Fruit fly (Drosophila melanogaster) whole organism, embryonic: Measurements from ENCODE around the gene GlnRS.
A peak's percentile ranks its signal among the peaks of the same experiment; 100 is the strongest.

Experiments used
- CG12219 ChIP-seq: fragments of 200-800 bp; sonication (Bioruptor generic); optimal IDR thresholded peaks from 3 replicates; lab custom pipeline; 2018; ENCODE audit warnings: missing biosample characterization, mild to moderate bottlenecking, missing genetic modification characterization
- CG12769 ChIP-seq: fragments of 200-800 bp; sonication (Bioruptor generic); optimal IDR thresholded peaks from 2 replicates; lab custom pipeline; 2019; ENCODE audit warnings: missing biosample characterization, mild to moderate bottlenecking, missing genetic modification characterization, moderate library complexity
- CG13287 ChIP-seq: fragments of 200-800 bp; sonication (Bioruptor generic); IDR thresholded peaks from 2 replicates; pipeline ENCODE4 v1.3.6; 2022; ENCODE audit warnings: missing biosample characterization, missing genetic modification characterization; ENCODE audit not compliant: partially characterized antibody
- CG13894 ChIP-seq: fragments of 200-800 bp; sonication (Bioruptor generic); optimal IDR thresholded peaks from 3 replicates; lab custom pipeline; 2018; ENCODE audit warnings: missing biosample characterization, mild to moderate bottlenecking, missing genetic modification characterization, moderate library complexity
- CG15269 ChIP-seq: fragments of 200-800 bp; sonication (Bioruptor generic); optimal IDR thresholded peaks from 2 replicates; lab custom pipeline; 2018; ENCODE audit warnings: missing biosample characterization, mild to moderate bottlenecking, missing genetic modification characterization, moderate library complexity
- CG17912 ChIP-seq: fragments of 200-800 bp; sonication (Bioruptor generic); optimal IDR thresholded peaks from 2 replicates; lab custom pipeline; 2018; ENCODE audit warnings: missing biosample characterization, mild to moderate bottlenecking, missing genetic modification characterization
- CG18599 ChIP-seq: fragments of 200-800 bp; sonication (Bioruptor generic); optimal IDR thresholded peaks from 3 replicates; lab custom pipeline; 2017; ENCODE audit warnings: missing biosample characterization, missing genetic modification characterization, mild to moderate bottlenecking, moderate library complexity, missing genetic modification reagents
- CG2120 ChIP-seq: fragments of 200-800 bp; sonication (Bioruptor generic); optimal IDR thresholded peaks from 3 replicates; lab custom pipeline; 2016; ENCODE audit warnings: missing biosample characterization, missing genetic modification characterization
- CG2678 ChIP-seq: fragments of 200-800 bp; sonication (Bioruptor generic); optimal IDR thresholded peaks from 3 replicates; lab custom pipeline; 2019; ENCODE audit warnings: missing biosample characterization, mild to moderate bottlenecking, missing genetic modification characterization, moderate library complexity
- CG32767 ChIP-seq: fragments of 200-800 bp; sonication (Bioruptor generic); IDR thresholded peaks from 2 replicates; pipeline ENCODE4 v1.3.6; 2022; ENCODE audit warnings: missing biosample characterization, missing genetic modification characterization
- CG34224 ChIP-seq: fragments of 200-800 bp; sonication (Bioruptor generic); IDR thresholded peaks from 3 replicates; pipeline ENCODE4 v1.3.6; 2022; ENCODE audit warnings: missing biosample characterization, missing genetic modification characterization; ENCODE audit not compliant: partially characterized antibody
- CG4328 ChIP-seq: fragments of 200-800 bp; sonication (Bioruptor generic); optimal IDR thresholded peaks from 3 replicates; lab custom pipeline; 2017; ENCODE audit warnings: missing biosample characterization, missing genetic modification reagents, missing genetic modification characterization
- CG4360 ChIP-seq: fragments of 200-800 bp; sonication (Bioruptor generic); IDR thresholded peaks from 2 replicates; pipeline ENCODE4 v1.3.6; 2022; ENCODE audit warnings: missing biosample characterization, missing genetic modification characterization
- CG4617 ChIP-seq: fragments of 200-800 bp; sonication (Bioruptor generic); optimal IDR thresholded peaks from 3 replicates; lab custom pipeline; 2016; ENCODE audit warnings: missing biosample characterization, missing genetic modification characterization, borderline replicate concordance
- CG4730 ChIP-seq: fragments of 200-800 bp; sonication (Bioruptor generic); IDR thresholded peaks from 2 replicates; pipeline ENCODE4 v1.3.6; 2022; ENCODE audit warnings: missing biosample characterization, missing genetic modification characterization
- CG6854 ChIP-seq: fragments of 200-800 bp; sonication (Bioruptor generic); optimal IDR thresholded peaks from 3 replicates; lab custom pipeline; 2017; ENCODE audit warnings: missing biosample characterization, mild to moderate bottlenecking, missing genetic modification characterization
- CG7987 ChIP-seq: fragments of 200-800 bp; sonication (Bioruptor generic); optimal IDR thresholded peaks from 2 replicates; lab custom pipeline; 2018; ENCODE audit warnings: missing biosample characterization, mild to moderate bottlenecking, missing genetic modification characterization, moderate library complexity
- CG9437 ChIP-seq: fragments of 200-800 bp; sonication (Bioruptor generic); optimal IDR thresholded peaks from 2 replicates; lab custom pipeline; 2018; ENCODE audit warnings: missing biosample characterization, mild to moderate bottlenecking, missing genetic modification characterization
- Dip2 ChIP-seq: fragments of 200-800 bp; sonication (Bioruptor generic); IDR thresholded peaks from 2 replicates; pipeline ENCODE4 v1.3.6; 2022; ENCODE audit warnings: missing biosample characterization, missing genetic modification characterization
- HLH3B ChIP-seq: fragments of 200-800 bp; sonication (Bioruptor generic); IDR thresholded peaks from 2 replicates; pipeline ENCODE4 v1.3.6; 2022; ENCODE audit warnings: missing biosample characterization, missing genetic modification characterization
- Hmr ChIP-seq: fragments of 200-800 bp; sonication (Bioruptor generic); optimal IDR thresholded peaks from 3 replicates; lab custom pipeline; 2017; ENCODE audit warnings: mild to moderate bottlenecking, missing biosample characterization, missing genetic modification reagents, missing genetic modification characterization
- Hmx ChIP-seq: fragments of 200-800 bp; sonication (Bioruptor generic); optimal IDR thresholded peaks from 2 replicates; lab custom pipeline; 2016; ENCODE audit warnings: missing biosample characterization, missing genetic modification characterization
- Myb ChIP-seq: fragments of 200-800 bp; sonication (Bioruptor generic); optimal IDR thresholded peaks from 2 replicates; lab custom pipeline; 2016; ENCODE audit warnings: missing biosample characterization, missing genetic modification characterization
- PHDP ChIP-seq: fragments of 200-800 bp; sonication (Bioruptor generic); optimal IDR thresholded peaks from 3 replicates; lab custom pipeline; 2018; ENCODE audit warnings: missing biosample characterization, mild to moderate bottlenecking, missing genetic modification characterization, moderate library complexity
- Stat92E ChIP-seq, 3 experiments: fragments of >200 bp in 2 of 3; fragments of 200-800 bp in 1 of 3; sonication (Bioruptor generic) in 1 of 3; optimal IDR thresholded peaks; 2 replicates each; lab custom pipeline; 2017 to 2019; ENCODE audit warnings: missing biosample characterization in 3 of 3, missing genetic modification characterization in 3 of 3, mild to moderate bottlenecking in 1 of 3, moderate library complexity in 1 of 3
- Trl ChIP-seq, 3 experiments: fragments of >200 bp in 2 of 3; fragments of 200-800 bp in 1 of 3; sonication (Bioruptor generic) in 1 of 3; optimal IDR thresholded peaks; 2 replicates in 1 of 3; 3 replicates in 2 of 3; lab custom pipeline; 2016 to 2017; ENCODE audit warnings: missing biosample characterization in 1 of 3, missing genetic modification characterization in 1 of 3
- amos ChIP-seq: fragments of 200-800 bp; sonication (Bioruptor generic); IDR thresholded peaks from 2 replicates; pipeline ENCODE4 v1.3.6; 2022; ENCODE audit warnings: missing biosample characterization, missing genetic modification characterization; ENCODE audit not compliant: partially characterized antibody
- ase ChIP-seq: fragments of 200-800 bp; sonication (Bioruptor generic); IDR thresholded peaks from 3 replicates; pipeline ENCODE4 v1.3.6; 2022; ENCODE audit warnings: missing biosample characterization, missing genetic modification characterization
- ci ChIP-seq: fragments of 200-800 bp; sonication (Bioruptor generic); IDR thresholded peaks from 3 replicates; pipeline ENCODE4 v1.3.6; 2022; ENCODE audit warnings: missing biosample characterization, missing genetic modification characterization
- crc ChIP-seq: fragments of 200-800 bp; sonication (Bioruptor generic); optimal IDR thresholded peaks from 2 replicates; lab custom pipeline; 2016; ENCODE audit warnings: missing biosample characterization, missing genetic modification characterization
- dan ChIP-seq: fragments of 200-800 bp; sonication (Bioruptor generic); IDR thresholded peaks from 2 replicates; pipeline ENCODE4 v1.3.6; 2022; ENCODE audit warnings: missing biosample characterization, missing genetic modification characterization
- disco-r ChIP-seq: fragments of 200-800 bp; sonication (Bioruptor generic); optimal IDR thresholded peaks from 2 replicates; lab custom pipeline; 2016; ENCODE audit warnings: missing biosample characterization, missing genetic modification characterization
- ham ChIP-seq: fragments of 200-800 bp; sonication (Bioruptor generic); IDR thresholded peaks from 2 replicates; pipeline ENCODE4 v1.3.6; 2022; ENCODE audit warnings: missing biosample characterization, missing genetic modification characterization
- mirr ChIP-seq: fragments of 200-800 bp; sonication (Bioruptor generic); optimal IDR thresholded peaks from 3 replicates; lab custom pipeline; 2018; ENCODE audit warnings: missing biosample characterization, mild to moderate bottlenecking, missing genetic modification characterization
- onecut ChIP-seq: fragments of 200-800 bp; sonication (Bioruptor generic); IDR thresholded peaks from 2 replicates; pipeline ENCODE4 v1.3.6; 2022; ENCODE audit warnings: missing biosample characterization, missing genetic modification characterization
- sqz ChIP-seq: fragments of 200-800 bp; sonication (Bioruptor generic); optimal IDR thresholded peaks from 3 replicates; lab custom pipeline; 2018; ENCODE audit warnings: missing biosample characterization, mild to moderate bottlenecking, missing genetic modification characterization
- sug ChIP-seq: fragments of 200-800 bp; optimal IDR thresholded peaks from 2 replicates; lab custom pipeline; 2019; ENCODE audit warnings: missing biosample characterization, mild to moderate bottlenecking, missing genetic modification characterization, moderate library complexity
- unc-4 ChIP-seq: fragments of 200-800 bp; sonication (Bioruptor generic); IDR thresholded peaks from 2 replicates; pipeline ENCODE4 v1.3.6; 2022; ENCODE audit warnings: missing biosample characterization, missing genetic modification characterization; ENCODE audit not compliant: partially characterized antibody
- unpg ChIP-seq: fragments of 200-800 bp; sonication (Bioruptor generic); optimal IDR thresholded peaks from 3 replicates; lab custom pipeline; 2018; ENCODE audit warnings: missing biosample characterization, mild to moderate bottlenecking, missing genetic modification characterization, moderate library complexity
- vvl ChIP-seq: fragments of 200-800 bp; sonication (Bioruptor generic); IDR thresholded peaks from 2 replicates; pipeline ENCODE4 v1.3.6; 2022; ENCODE audit warnings: missing biosample characterization, missing genetic modification characterization

GlnRS gene

dm6 chr3R:25292864-25293284, 27.4 kb upstream of the GlnRS start, which contains the start of gene CG31098 (continued):
- TF ChIP-seq ham (GFP tag; lab: Robert Waterston, UW) (no peak), Hmx (GFP tag; lab: Kevin White, UChicago) (no peak), CG9437 (GFP tag; lab: Kevin White, UChicago) (no peak), CG4328 (GFP tag; lab: Kevin White, UChicago) (no peak), Myb (GFP tag; lab: Kevin White, UChicago) (no peak), CG34224 (GFP tag; lab: Robert Waterston, UW) (peak; percentile 49; the same call in 1 of the 3 replicates), CG12219 (peak; percentile 2), CG15269 (peak; percentile 50), vvl (no peak), CG4730 (no peak), amos (GFP tag; lab: Robert Waterston, UW) (no peak; the same call in 1 of the 2 replicates), CG12769 (tag; lab: Kevin White, UChicago) (peak; percentile 39), CG6854 (GFP tag; lab: Kevin White, UChicago) (peak; percentile 41), crc (GFP tag; lab: Kevin White, UChicago) (no peak), CG2120 (no peak), unpg (GFP tag; lab: Kevin White, UChicago) (peak; percentile 51), unc-4 (peak; percentile 43; the same call in 1 of the 2 replicates), ci (GFP tag; lab: Robert Waterston, UW) (peak; percentile 22; the same call in 1 of the 3 replicates), disco-r (no peak), CG32767 (peak; percentile 78), Trl (optimal IDR thresholded peaks at IDR 0.05; lab: Kevin White, UChicago) (peak; percentile 47 to 51), Trl (GFP tag; optimal IDR thresholded peaks at IDR 0.05; lab: Kevin White, UChicago) (no peak), CG4617 (GFP tag; lab: Kevin White, UChicago) (no peak), ase (GFP tag; lab: Robert Waterston, UW) (no peak), sqz (no peak), PHDP (tag; lab: Kevin White, UChicago) (peak; percentile 60), Hmr (peak; percentile 35), CG13894 (tag; lab: Kevin White, UChicago) (peak; percentile 51), dan (GFP tag; lab: Robert Waterston, UW) (no peak), mirr (peak; percentile 76), Dip2 (GFP tag; lab: Robert Waterston, UW) (no peak), CG2678 (peak; percentile 54), CG4360 (GFP tag; lab: Robert Waterston, UW) (no peak), Stat92E (GFP tag; optimal IDR thresholded peaks at IDR 0.05; lab: Kevin White, UChicago) (no peak), sug (tag; lab: Kevin White, UChicago) (peak; percentile 90), CG18599 (GFP tag; lab: Kevin White, UChicago) (peak; percentile 48), HLH3B (no peak)

dm6 chr3R:25289589-25289988, 24.1 kb upstream of the GlnRS start, which contains the start of gene CG11893:
Gene CG11893 (plus strand): TSS chr3R:25289889.
- no peak for TF ChIP-seq CG7987 (GFP tag; lab: Kevin White, UChicago)
- TF ChIP-seq CG2678 = no peak
- no peak for TF ChIP-seq onecut (GFP tag; lab: Robert Waterston, UW)
- TF ChIP-seq CG15269 = no peak
- TF ChIP-seq CG17912 (GFP tag; lab: Kevin White, UChicago) = no peak
- TF ChIP-seq CG13287 (GFP tag; lab: Robert Waterston, UW) = no peak
